Fruit fly (Drosophila melanogaster): ENCODE data around the gene CG14286.
A peak's percentile ranks its signal among the peaks of the same experiment; 100 is the strongest.

Gene CG14286

DNA sequence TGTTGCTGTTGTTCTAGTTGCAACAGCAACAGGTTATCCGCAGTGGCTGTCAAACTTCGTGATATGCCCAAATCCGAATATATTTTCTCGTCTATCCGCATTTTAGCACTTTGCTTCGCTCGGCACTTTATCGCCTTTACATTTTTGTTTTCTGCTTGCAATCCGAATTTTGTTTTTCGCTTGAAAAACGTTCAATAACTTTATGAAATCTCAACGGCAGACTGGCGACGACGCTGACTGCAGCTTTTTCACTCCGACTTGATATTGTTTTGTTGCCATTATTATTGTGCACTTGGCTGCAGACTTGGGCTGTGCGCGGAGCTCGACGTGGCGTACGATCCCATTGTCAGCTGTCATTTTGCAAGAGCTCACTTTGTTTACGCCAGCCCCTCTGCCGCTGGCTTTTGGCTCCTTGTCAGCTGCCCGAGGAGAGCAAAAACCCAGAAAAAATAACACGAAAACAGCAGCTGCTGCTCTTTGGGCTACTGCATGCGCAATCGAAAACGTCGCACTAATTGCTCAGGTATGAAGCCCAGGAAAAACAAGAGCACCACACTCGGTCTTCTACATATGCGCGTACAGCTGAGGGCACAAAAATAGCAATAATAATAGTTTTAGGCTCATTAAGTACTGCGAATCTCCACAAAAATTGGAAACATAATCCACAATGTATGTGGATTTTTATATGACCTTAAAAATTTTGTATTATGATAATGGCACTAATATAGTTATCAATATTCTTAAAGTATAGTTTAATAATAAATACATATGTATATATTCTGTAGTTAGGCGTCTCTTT is 37.6 kb upstream of the CG14286 start:
- peak; percentile 97 for TF ChIP-seq tj (GFP tag; optimal IDR thresholded peaks at IDR 0.05)
- TF ChIP-seq cnc (optimal IDR thresholded peaks at IDR 0.05) = no peak

DNA sequence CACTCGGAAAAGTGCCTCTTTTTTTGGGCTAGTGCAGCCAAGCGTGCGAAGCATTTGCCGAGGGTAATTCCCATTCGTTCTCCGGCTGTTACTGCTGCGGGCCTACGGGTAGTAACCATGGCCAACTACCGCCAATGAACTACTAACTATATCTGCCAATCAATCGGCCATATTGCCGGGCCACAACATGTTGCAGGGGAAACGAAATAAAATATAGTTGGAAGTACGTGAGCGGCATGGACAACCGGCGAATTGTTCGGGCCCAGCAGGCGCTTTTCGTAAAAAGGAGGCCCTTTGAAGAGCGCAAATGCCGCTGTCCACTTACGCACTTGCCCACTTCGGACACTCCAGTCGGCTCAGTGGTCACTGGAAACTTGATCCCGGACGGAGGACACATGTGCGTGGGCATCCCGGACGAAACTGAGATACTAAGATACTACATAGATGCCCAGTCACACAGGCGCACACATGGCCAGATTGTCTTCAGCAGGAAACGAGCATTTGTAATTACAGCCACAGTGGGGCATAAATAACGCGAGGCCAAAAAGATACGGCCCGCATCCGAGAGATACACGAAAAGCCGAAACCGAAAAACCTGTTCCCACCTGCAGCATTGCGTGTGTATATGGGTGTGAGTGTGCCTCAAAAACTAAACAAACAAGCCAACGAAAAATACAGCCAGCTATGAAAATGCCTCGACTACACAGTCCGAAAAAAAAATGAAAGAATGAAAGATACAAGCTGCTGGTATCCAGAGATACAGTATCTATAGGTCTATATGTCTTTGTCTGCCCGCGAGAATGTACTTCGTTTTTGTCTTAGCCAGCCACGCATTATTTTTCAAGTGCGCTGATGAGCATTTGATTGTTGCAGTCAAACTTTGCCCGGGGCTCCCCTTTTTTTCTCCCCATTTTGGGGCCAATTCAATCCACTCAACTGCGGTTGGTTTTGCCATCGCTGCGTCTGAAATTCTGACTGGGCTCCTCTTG is 36.2 kb upstream of the CG14286 start:
- TF ChIP-seq Clk (GFP tag; optimal IDR thresholded peaks at IDR 0.05) (no peak), CG7101 (tag; optimal IDR thresholded peaks at IDR 0.05) (no peak), cic (GFP tag; optimal IDR thresholded peaks at IDR 0.05) (no peak), Crg-1 (GFP tag; optimal IDR thresholded peaks at IDR 0.05) (no peak), CG14711 (tag; optimal IDR thresholded peaks at IDR 0.05) (no peak), Hr96 (GFP tag; optimal IDR thresholded peaks at IDR 0.05) (no peak), kay (GFP tag; ENCODE audit: borderline replicate concordance) (no peak), CG1620 (GFP tag; optimal IDR thresholded peaks at IDR 0.05) (no peak), toe (GFP tag; optimal IDR thresholded peaks at IDR 0.05) (no peak), CG33017 (tag; optimal IDR thresholded peaks at IDR 0.05) (no peak), Mnt (GFP tag; optimal IDR thresholded peaks at IDR 0.05) (no peak), pad (GFP tag; optimal IDR thresholded peaks at IDR 0.05) (no peak)

DNA sequence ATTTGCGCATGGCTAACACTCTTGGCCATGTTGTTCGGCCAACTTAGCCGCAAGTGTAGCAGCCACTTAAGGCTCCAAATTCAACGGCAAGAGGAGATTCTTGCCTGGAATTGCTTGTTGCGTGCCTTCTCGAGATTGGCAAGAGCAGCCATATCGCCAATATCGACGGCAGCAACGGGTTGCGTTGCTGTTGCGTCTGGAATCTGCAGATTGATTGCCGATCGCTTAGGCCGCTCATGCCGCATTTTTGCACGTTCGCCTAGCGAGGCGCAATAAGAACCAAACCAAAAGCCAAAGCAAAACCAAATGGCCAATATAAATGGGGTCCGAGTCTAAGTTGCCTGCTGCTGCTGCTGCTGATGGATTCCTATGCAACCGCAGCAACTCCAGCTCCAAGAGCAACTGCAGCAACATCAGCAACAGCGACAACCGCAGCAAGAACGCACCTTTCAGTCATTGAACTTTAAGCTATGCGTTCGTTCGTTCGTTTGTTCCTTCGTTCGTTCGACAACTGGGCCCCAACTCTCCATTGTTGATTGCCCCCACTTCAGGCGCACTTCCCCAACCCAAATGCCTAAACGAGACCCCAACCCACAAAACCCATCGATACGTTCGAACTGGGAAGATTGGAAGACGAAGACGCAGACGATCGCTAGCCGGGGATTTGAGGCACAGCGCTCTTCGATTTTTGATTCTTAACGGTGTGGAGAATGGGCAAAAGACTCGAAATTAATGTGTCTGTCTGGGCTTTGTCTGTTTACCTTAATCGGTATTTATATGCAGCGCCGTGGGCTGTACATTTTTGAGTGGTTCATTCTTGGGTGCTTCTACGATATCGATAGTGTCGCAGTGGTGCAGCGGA is 34.7 kb upstream of the CG14286 start:
- TF ChIP-seq CG7045 (GFP tag; optimal IDR thresholded peaks at IDR 0.05) = no peak

dm6 chr3R:18989819-18990137 is 34.1 kb upstream of the CG14286 start:
- TF ChIP-seq CG1620 (GFP tag; optimal IDR thresholded peaks at IDR 0.05) (no peak), pad (GFP tag; optimal IDR thresholded peaks at IDR 0.05) (no peak), cic (GFP tag; optimal IDR thresholded peaks at IDR 0.05) (no peak), CG12768 (GFP tag; optimal IDR thresholded peaks at IDR 0.05) (no peak), Mnt (GFP tag; optimal IDR thresholded peaks at IDR 0.05) (no peak), CG14711 (tag; optimal IDR thresholded peaks at IDR 0.05) (no peak), tj (GFP tag; optimal IDR thresholded peaks at IDR 0.05) (no peak), kay (GFP tag; ENCODE audit: borderline replicate concordance) (no peak), toe (GFP tag; optimal IDR thresholded peaks at IDR 0.05) (no peak), CG7045 (GFP tag; optimal IDR thresholded peaks at IDR 0.05) (no peak)

DNA sequence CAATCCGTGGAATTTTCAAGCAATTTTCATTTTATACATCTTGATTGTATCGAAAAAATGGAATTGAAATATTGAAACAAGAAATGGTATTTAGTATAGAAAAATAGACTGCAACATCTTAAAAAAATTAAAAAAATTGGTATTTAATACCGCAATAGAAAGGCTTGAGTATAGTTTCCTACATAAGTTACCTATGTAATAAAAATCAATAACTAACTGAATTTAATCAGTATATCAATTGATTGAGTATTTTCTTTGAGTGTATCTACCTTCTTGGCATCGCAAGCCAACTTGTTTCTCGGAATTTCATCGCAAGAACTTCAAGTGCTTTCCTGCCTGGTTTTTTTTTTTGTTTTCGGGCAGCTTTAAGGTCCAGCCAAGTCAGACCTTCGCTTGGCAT is 33.4 kb upstream of the CG14286 start:
- no peak for TF ChIP-seq ovo (GFP tag; optimal IDR thresholded peaks at IDR 0.05)
- TF ChIP-seq CG7045 (GFP tag; optimal IDR thresholded peaks at IDR 0.05) = no peak
- TF ChIP-seq pad (GFP tag; optimal IDR thresholded peaks at IDR 0.05) = no peak
- no peak for TF ChIP-seq CG5204 (GFP tag; optimal IDR thresholded peaks at IDR 0.05)
- no peak for TF ChIP-seq CG12768 (GFP tag; optimal IDR thresholded peaks at IDR 0.05)
- no peak for TF ChIP-seq Crg-1 (GFP tag; optimal IDR thresholded peaks at IDR 0.05)
- TF ChIP-seq bab1 (GFP tag; optimal IDR thresholded peaks at IDR 0.05) = no peak
- no peak for TF ChIP-seq cic (GFP tag; optimal IDR thresholded peaks at IDR 0.05)
- no peak for TF ChIP-seq Mnt (GFP tag; optimal IDR thresholded peaks at IDR 0.05)
- no peak for TF ChIP-seq kay (GFP tag; ENCODE audit: borderline replicate concordance)
- TF ChIP-seq tj (GFP tag; optimal IDR thresholded peaks at IDR 0.05) = no peak
- no peak for TF ChIP-seq CG14711 (tag; optimal IDR thresholded peaks at IDR 0.05)
- no peak for TF ChIP-seq cnc (optimal IDR thresholded peaks at IDR 0.05)
- no peak for TF ChIP-seq CG11617 (GFP tag; optimal IDR thresholded peaks at IDR 0.05)
- no peak for TF ChIP-seq toe (GFP tag; optimal IDR thresholded peaks at IDR 0.05)
- no peak for TF ChIP-seq Clk (GFP tag; optimal IDR thresholded peaks at IDR 0.05)
- TF ChIP-seq Hr96 (GFP tag; optimal IDR thresholded peaks at IDR 0.05) = no peak
- no peak for TF ChIP-seq CG1620 (GFP tag; optimal IDR thresholded peaks at IDR 0.05)
- TF ChIP-seq CG7101 (tag; optimal IDR thresholded peaks at IDR 0.05) = no peak
- TF ChIP-seq CG33017 (tag; optimal IDR thresholded peaks at IDR 0.05) = no peak

DNA sequence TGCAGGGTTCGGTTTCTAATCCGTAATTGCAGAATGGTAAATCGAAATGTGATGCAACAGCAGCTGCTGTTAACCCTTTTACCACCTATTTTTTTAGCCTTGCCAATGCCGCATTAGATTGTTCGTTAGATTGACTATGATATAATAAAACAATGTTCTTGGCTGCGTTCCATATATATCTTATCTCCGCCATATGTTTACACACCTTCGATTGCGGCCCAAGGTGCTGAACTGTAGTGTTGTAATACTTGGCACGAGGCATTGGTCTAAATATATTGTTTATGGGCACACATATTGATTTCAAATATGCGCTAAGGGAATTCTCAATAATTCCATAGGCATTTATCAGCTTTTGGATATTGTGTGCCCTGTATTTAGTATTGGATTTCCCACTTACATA is 32.2 kb upstream of the CG14286 start:
- peak; percentile 8 for TF ChIP-seq kay (GFP tag; ENCODE audit: borderline replicate concordance)
- TF ChIP-seq Mnt (GFP tag; optimal IDR thresholded peaks at IDR 0.05) = no peak
